Fruit fly (Drosophila melanogaster): Measurements from ENCODE around the gene APC7.
A peak's percentile ranks its signal among the peaks of the same experiment; 100 is the strongest.

Gene APC7

dm6 chrX:6592093-6592492, 4.8 kb upstream of the APC7 start (continued):
- TF ChIP-seq p53 (GFP tag; optimal IDR thresholded peaks at IDR 0.05) (no peak), ato (GFP tag; IDR thresholded peaks at IDR 0.05; ENCODE audit: partially characterized antibody) (no peak), Hand (GFP tag; optimal IDR thresholded peaks at IDR 0.05) (no peak), Poxn (GFP tag; IDR thresholded peaks at IDR 0.05) (no peak), CG1832 (GFP tag; optimal IDR thresholded peaks at IDR 0.05) (no peak), so (GFP tag; IDR thresholded peaks at IDR 0.05) (no peak), CG12104 (GFP tag; optimal IDR thresholded peaks at IDR 0.05) (peak; percentile 32), CG2202 (tag; optimal IDR thresholded peaks at IDR 0.05) (no peak), Opbp (GFP tag; IDR thresholded peaks at IDR 0.05; ENCODE audit: partially characterized antibody) (no peak), CG1647 (GFP tag; optimal IDR thresholded peaks at IDR 0.05) (no peak), gcm2 (GFP tag; optimal IDR thresholded peaks at IDR 0.05) (no peak), CG3065 (GFP tag; optimal IDR thresholded peaks at IDR 0.05) (no peak), Six4 (GFP tag; optimal IDR thresholded peaks at IDR 0.05) (no peak), CG10209 (GFP tag; optimal IDR thresholded peaks at IDR 0.05) (no peak), CG5953 (GFP tag; IDR thresholded peaks at IDR 0.05) (no peak), CG13424 (tag; optimal IDR thresholded peaks at IDR 0.05) (peak; percentile 13), salm (tag; optimal IDR thresholded peaks at IDR 0.05) (no peak), CG42726 (GFP tag; IDR thresholded peaks at IDR 0.05; ENCODE audit: partially characterized antibody) (no peak), CG2875 (GFP tag; optimal IDR thresholded peaks at IDR 0.05) (peak; percentile 37), CG10959 (GFP tag; IDR thresholded peaks at IDR 0.05) (no peak), grn (GFP tag; optimal IDR thresholded peaks at IDR 0.05) (peak; percentile 0), run (tag; optimal IDR thresholded peaks at IDR 0.05) (no peak), dm (GFP tag; optimal IDR thresholded peaks at IDR 0.05) (no peak), TFAM (GFP tag; optimal IDR thresholded peaks at IDR 0.05) (no peak), tna (GFP tag; IDR thresholded peaks at IDR 0.05; ENCODE audit: partially characterized antibody) (no peak), bsh (GFP tag; optimal IDR thresholded peaks at IDR 0.05) (no peak), disco-r (GFP tag; optimal IDR thresholded peaks at IDR 0.05) (no peak), Camta (GFP tag; optimal IDR thresholded peaks at IDR 0.05) (no peak), Optix (GFP tag; IDR thresholded peaks at IDR 0.05) (no peak), CG30403 (GFP tag; optimal IDR thresholded peaks at IDR 0.05) (no peak), gsb (GFP tag; IDR thresholded peaks at IDR 0.05) (no peak), pita (GFP tag; optimal IDR thresholded peaks at IDR 0.05) (no peak), NFAT (GFP tag; IDR thresholded peaks at IDR 0.05) (no peak), Usf (GFP tag; optimal IDR thresholded peaks at IDR 0.05) (no peak), Xbp1 (GFP tag; optimal IDR thresholded peaks at IDR 0.05) (no peak), amos (GFP tag; IDR thresholded peaks at IDR 0.05; ENCODE audit: partially characterized antibody) (no peak), CG9609 (GFP tag; optimal IDR thresholded peaks at IDR 0.05) (no peak), Abd-B (GFP tag; optimal IDR thresholded peaks at IDR 0.05) (no peak), Fer3 (tag; optimal IDR thresholded peaks at IDR 0.05) (peak; percentile 21), CG2129 (GFP tag; IDR thresholded peaks at IDR 0.05; ENCODE audit: partially characterized antibody) (no peak), CG7271 (tag; optimal IDR thresholded peaks at IDR 0.05) (no peak), ftz-f1 (GFP tag; optimal IDR thresholded peaks at IDR 0.05) (no peak), gfzf (GFP tag; optimal IDR thresholded peaks at IDR 0.05) (no peak), CG12769 (tag; optimal IDR thresholded peaks at IDR 0.05) (peak; percentile 20), vnd (GFP tag; IDR thresholded peaks at IDR 0.05; ENCODE audit: partially characterized antibody) (no peak), Eip74EF (GFP tag; optimal IDR thresholded peaks at IDR 0.05) (no peak), prd (optimal IDR thresholded peaks at IDR 0.05) (no peak), prd (GFP tag; IDR thresholded peaks at IDR 0.05) (no peak), tgo (GFP tag; IDR thresholded peaks at IDR 0.05) (no peak), Oaz (GFP tag; IDR thresholded peaks at IDR 0.05) (no peak), lov (optimal IDR thresholded peaks at IDR 0.05) (no peak), lov (GFP tag; IDR thresholded peaks at IDR 0.05) (no peak)

Measured in whole organism, embryonic.